Worm (Caenorhabditis elegans) whole organism, L1 larva: Measurements from ENCODE around the gene R11H6.4.

Source experiments
- C04F5.9 ChIP-seq: sonication (generic microtip); optimal IDR thresholded peaks from 2 replicates; lab custom pipeline; 2016; ENCODE audit warnings: missing genetic modification characterization, missing compliant biosample characterization
- aha-1 ChIP-seq: fragments of 150-350 bp; optimal IDR thresholded peaks from 2 replicates; lab custom pipeline; 2014; ENCODE audit warnings: missing biosample characterization, missing genetic modification characterization
- aly-2 ChIP-seq: fragments of 150-350 bp; optimal IDR thresholded peaks from 2 replicates; lab custom pipeline; 2014; ENCODE audit warnings: missing biosample characterization, missing genetic modification characterization
- blmp-1 ChIP-seq: fragments of 150-350 bp; optimal IDR thresholded peaks from 2 replicates; lab custom pipeline; 2014; ENCODE audit warnings: missing biosample characterization, missing genetic modification characterization
- ceh-63 ChIP-seq: fragments of 200-800 bp; sonication (Bioruptor generic); optimal IDR thresholded peaks from 2 replicates; lab custom pipeline; 2018; ENCODE audit warnings: mild to moderate bottlenecking, missing genetic modification characterization, missing compliant biosample characterization
- ceh-88 ChIP-seq: fragments of 200-800 bp; sonication (Bioruptor generic); IDR thresholded peaks from 2 replicates; pipeline ENCODE4 v1.3.6; 2022; ENCODE audit warnings: missing genetic modification characterization, missing compliant biosample characterization
- ceh-90 ChIP-seq: sonication (generic microtip); optimal IDR thresholded peaks from 2 replicates; lab custom pipeline; 2016; ENCODE audit warnings: missing genetic modification characterization, missing compliant biosample characterization
- dpl-1 ChIP-seq, 3 experiments: fragments of 150-350 bp in 2 of 3; sonication (generic microtip) in 1 of 3; optimal IDR thresholded peaks; 2 replicates each; lab custom pipeline; 2014 to 2017; ENCODE audit warnings: missing biosample characterization in 3 of 3, missing genetic modification characterization in 3 of 3, missing genetic modification reagents in 3 of 3
- efl-1 ChIP-seq, 4 experiments: fragments of 150-350 bp; optimal IDR thresholded peaks in 3 of 4; peaks in 1 of 4; 1 replicate in 1 of 4; 2 replicates in 3 of 4; lab custom pipeline; 2014; ENCODE audit warnings: missing biosample characterization in 2 of 4, missing genetic modification characterization in 2 of 4, missing genetic modification reagents in 2 of 4
- elt-2 ChIP-seq: sonication (generic microtip); optimal IDR thresholded peaks from 2 replicates; lab custom pipeline; 2016; ENCODE audit warnings: missing genetic modification characterization, mild to moderate bottlenecking, inconsistent platforms, missing compliant biosample characterization, missing genetic modification reagents
- elt-3 ChIP-seq, 6 experiments: fragments of 150-350 bp in 1 of 6; sonication (generic microtip); optimal IDR thresholded peaks; 2 replicates each; lab custom pipeline; 2017 to 2018; ENCODE audit warnings: missing biosample characterization in 6 of 6, missing genetic modification characterization in 6 of 6, inconsistent platforms in 1 of 6
- ets-5 ChIP-seq: fragments of 200-800 bp; sonication (Bioruptor generic); IDR thresholded peaks from 2 replicates; pipeline ENCODE4 v1.3.6; 2022; ENCODE audit warnings: missing genetic modification characterization, missing compliant biosample characterization
- fkh-10 ChIP-seq: sonication (generic microtip); optimal IDR thresholded peaks from 2 replicates; lab custom pipeline; 2017; ENCODE audit warnings: missing biosample characterization, missing genetic modification reagents, missing genetic modification characterization
- fos-1 ChIP-seq: fragments of 150-350 bp; optimal IDR thresholded peaks from 2 replicates; lab custom pipeline; 2014; ENCODE audit warnings: missing biosample characterization, missing genetic modification characterization
- hlh-4 ChIP-seq: sonication (generic microtip); optimal IDR thresholded peaks from 2 replicates; lab custom pipeline; 2016; ENCODE audit warnings: mild to moderate bottlenecking, missing genetic modification characterization, missing compliant biosample characterization
- irx-1 ChIP-seq: sonication (generic microtip); optimal IDR thresholded peaks from 2 replicates; lab custom pipeline; 2016; ENCODE audit warnings: missing genetic modification characterization, missing compliant biosample characterization
- isw-1 ChIP-seq: fragments of 200-800 bp; sonication (Bioruptor generic); IDR thresholded peaks from 2 replicates; pipeline ENCODE4 v1.3.6; 2022; ENCODE audit warnings: missing genetic modification characterization, missing compliant biosample characterization
- lin-14 ChIP-seq: fragments of 200-800 bp; sonication (Bioruptor generic); optimal IDR thresholded peaks from 2 replicates; lab custom pipeline; 2018; ENCODE audit warnings: mild to moderate bottlenecking, missing genetic modification characterization, moderate library complexity, missing compliant biosample characterization
- lin-15B ChIP-seq: fragments of 150-350 bp; sonication (generic microtip); optimal IDR thresholded peaks from 3 replicates; lab custom pipeline; 2014; ENCODE audit warnings: missing biosample characterization, missing genetic modification characterization
- lin-35 ChIP-seq, 2 experiments: fragments of 150-350 bp; optimal IDR thresholded peaks; 2 replicates each; lab custom pipeline; 2014; ENCODE audit warnings: missing biosample characterization in 2 of 2, missing genetic modification characterization in 2 of 2, missing genetic modification reagents in 2 of 2
- lsy-2 ChIP-seq, 2 experiments: fragments of 150-350 bp; optimal IDR thresholded peaks; 2 replicates each; lab custom pipeline; 2014; ENCODE audit warnings: missing biosample characterization in 2 of 2, missing genetic modification characterization in 2 of 2
- mdl-1 ChIP-seq, 2 experiments: fragments of 150-350 bp; optimal IDR thresholded peaks; 2 replicates each; lab custom pipeline; 2014 to 2017; ENCODE audit warnings: missing biosample characterization in 2 of 2, missing genetic modification characterization in 2 of 2, inconsistent platforms in 1 of 2
- nhr-19 ChIP-seq: fragments of 200-800 bp; sonication (Bioruptor generic); conservative IDR thresholded peaks from 2 replicates; pipeline ENCODE4 v1.3.6; 2022; ENCODE audit warnings: missing genetic modification characterization, missing compliant biosample characterization
- nhr-47 ChIP-seq: sonication (generic microtip); optimal IDR thresholded peaks from 2 replicates; lab custom pipeline; 2016; ENCODE audit warnings: mild to moderate bottlenecking, missing genetic modification characterization, moderate library complexity, missing compliant biosample characterization
- nhr-71 ChIP-seq: sonication (generic microtip); optimal IDR thresholded peaks from 2 replicates; lab custom pipeline; 2016; ENCODE audit warnings: mild to moderate bottlenecking, missing genetic modification characterization, moderate library complexity, missing compliant biosample characterization
- nhr-76 ChIP-seq: sonication (generic microtip); optimal IDR thresholded peaks from 2 replicates; lab custom pipeline; 2017; ENCODE audit warnings: missing biosample characterization, missing genetic modification characterization
- nhr-84 ChIP-seq: sonication (generic microtip); optimal IDR thresholded peaks from 2 replicates; lab custom pipeline; 2017; ENCODE audit warnings: missing biosample characterization, missing genetic modification characterization
- nhr-85 ChIP-seq: sonication (generic microtip); peaks from one replicate; lab custom pipeline; 2016; ENCODE audit warnings: missing genetic modification characterization, inconsistent platforms, missing compliant biosample characterization
- nhr-90 ChIP-seq: sonication (generic microtip); optimal IDR thresholded peaks from 2 replicates; lab custom pipeline; 2016; ENCODE audit warnings: mild to moderate bottlenecking, missing genetic modification characterization, missing compliant biosample characterization; ENCODE audit not compliant: poor library complexity
- pax-3 ChIP-seq: fragments of 200-800 bp; sonication (Bioruptor generic); optimal IDR thresholded peaks from 2 replicates; lab custom pipeline; 2018; ENCODE audit warnings: mild to moderate bottlenecking, missing genetic modification characterization, moderate library complexity, missing compliant biosample characterization
- skn-1 ChIP-seq: fragments of 150-350 bp; optimal IDR thresholded peaks from 2 replicates; lab custom pipeline; 2014; ENCODE audit warnings: missing biosample characterization, missing genetic modification characterization
- snpc-4 ChIP-seq: fragments of 150-350 bp; optimal IDR thresholded peaks from 2 replicates; lab custom pipeline; 2014; ENCODE audit warnings: missing biosample characterization, missing genetic modification characterization
- sox-4 ChIP-seq: sonication (generic microtip); optimal IDR thresholded peaks from 2 replicates; lab custom pipeline; 2016; ENCODE audit warnings: missing genetic modification characterization, missing compliant biosample characterization
- sptf-1 ChIP-seq: fragments of 150-350 bp; optimal IDR thresholded peaks from 2 replicates; lab custom pipeline; 2014; ENCODE audit warnings: missing biosample characterization, missing genetic modification characterization
- tbx-2 ChIP-seq: sonication (generic microtip); optimal IDR thresholded peaks from 2 replicates; lab custom pipeline; 2016; ENCODE audit warnings: missing genetic modification characterization, missing compliant biosample characterization
- unc-30 ChIP-seq: sonication (generic microtip); optimal IDR thresholded peaks from 2 replicates; lab custom pipeline; 2017; ENCODE audit warnings: missing biosample characterization, missing genetic modification characterization
- vab-15 ChIP-seq: sonication (generic microtip); optimal IDR thresholded peaks from 2 replicates; lab custom pipeline; 2017; ENCODE audit warnings: missing genotype, mild to moderate bottlenecking, missing genetic modification characterization, missing compliant biosample characterization
- xbp-1 ChIP-seq: sonication (generic microtip); optimal IDR thresholded peaks from 2 replicates; lab custom pipeline; 2016; ENCODE audit warnings: missing genetic modification characterization, missing compliant biosample characterization
- ztf-4 ChIP-seq: fragments of 150-350 bp; optimal IDR thresholded peaks from 2 replicates; lab custom pipeline; 2014; ENCODE audit warnings: missing biosample characterization, missing genetic modification characterization

R11H6.4 gene

DNA sequence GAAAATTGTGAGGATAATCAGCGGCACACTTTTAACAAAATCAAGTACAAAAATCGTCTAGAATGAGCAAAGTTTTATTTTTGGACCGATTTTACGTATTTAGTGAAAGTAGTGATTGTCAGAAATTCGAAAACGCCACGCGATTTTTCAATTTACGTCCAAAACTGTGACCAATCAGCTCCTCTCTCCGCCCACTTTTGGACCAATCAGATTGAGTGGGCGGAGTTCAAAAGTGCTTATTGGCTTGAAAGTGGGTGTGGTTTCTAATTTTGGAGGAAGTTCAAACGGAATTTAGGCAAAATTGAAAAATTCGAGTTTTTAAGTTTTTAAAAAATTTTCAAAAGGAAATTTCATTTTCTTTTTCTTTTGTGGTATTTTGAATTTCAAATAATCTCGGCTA is 4.7 kb downstream of the R11H6.4 start:
- TF ChIP-seq skn-1 (no peak), elt-2 (no peak), xbp-1 (no peak), unc-30 (tag; lab: Kevin White, UChicago) (no peak), snpc-4 (tag; lab: Kevin White, UChicago) (no peak), nhr-76 (tag; lab: Kevin White, UChicago) (no peak), lin-15B (tag; lab: Kevin White, UChicago) (no peak), nhr-85 (tag; lab: Kevin White, UChicago) (no peak), lin-35 (GFP tag; optimal IDR thresholded peaks at IDR 0.05; lab: Kevin White, UChicago) (no peak), ets-5 (GFP tag; lab: Robert Waterston, UW) (no peak), ceh-90 (no peak), sptf-1 (tag; lab: Kevin White, UChicago) (no peak), irx-1 (no peak), isw-1 (GFP tag; lab: Robert Waterston, UW) (no peak), ztf-4 (tag; lab: Kevin White, UChicago) (no peak), hlh-4 (no peak), ceh-63 (GFP tag; lab: Kevin White, UChicago) (no peak), sox-4 (tag; lab: Kevin White, UChicago) (no peak), lin-14 (GFP tag; lab: Kevin White, UChicago) (no peak)

DNA sequence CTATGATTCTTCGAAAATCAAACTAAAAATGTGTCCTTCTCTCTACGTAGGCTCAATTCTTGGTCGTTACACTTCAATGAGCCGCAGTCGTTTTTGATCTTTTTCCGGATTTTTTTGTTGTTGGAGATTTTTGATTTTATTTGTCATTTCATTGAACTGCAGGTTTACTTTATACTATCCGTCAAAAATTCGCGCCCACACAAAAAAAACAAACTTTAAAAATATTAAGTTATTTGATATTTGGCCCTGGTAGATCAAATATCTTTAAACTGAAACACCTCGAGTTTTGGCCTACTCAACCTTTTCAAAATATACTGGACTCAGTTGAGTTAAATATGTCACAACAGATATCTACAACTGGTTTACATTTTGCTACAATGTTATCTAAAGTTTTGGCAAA is 5.9 kb downstream of the R11H6.4 start:
- no peak for TF ChIP-seq vab-15 (tag; lab: Kevin White, UChicago)
- TF ChIP-seq nhr-47 (tag; lab: Kevin White, UChicago), result no peak
- TF ChIP-seq lsy-2 (tag; optimal IDR thresholded peaks at IDR 0.05; lab: Kevin White, UChicago), result no peak
- no peak for TF ChIP-seq snpc-4 (tag; lab: Kevin White, UChicago)
- no peak for TF ChIP-seq ceh-63 (GFP tag; lab: Kevin White, UChicago)
- no peak for TF ChIP-seq nhr-71 (tag; lab: Kevin White, UChicago)
- TF ChIP-seq elt-3 (tag; optimal IDR thresholded peaks at IDR 0.05; lab: Kevin White, UChicago), result no peak
- TF ChIP-seq pax-3, result no peak
- TF ChIP-seq nhr-90 (tag; lab: Kevin White, UChicago), result no peak
- no peak for TF ChIP-seq ceh-88 (GFP tag; lab: Robert Waterston, UW)
- TF ChIP-seq nhr-19 (GFP tag; lab: Robert Waterston, UW), result no peak
- no peak for TF ChIP-seq dpl-1 (GFP tag; optimal IDR thresholded peaks at IDR 0.05; lab: Kevin White, UChicago)
- no peak for TF ChIP-seq tbx-2
- no peak for TF ChIP-seq aly-2 (tag; lab: Kevin White, UChicago)
- no peak for TF ChIP-seq fos-1 (tag; lab: Kevin White, UChicago)
- no peak for TF ChIP-seq ets-5 (GFP tag; lab: Robert Waterston, UW)
- TF ChIP-seq sptf-1 (tag; lab: Kevin White, UChicago), result no peak
- no peak for TF ChIP-seq mdl-1 (tag; optimal IDR thresholded peaks at IDR 0.05; lab: Kevin White, UChicago)

DNA sequence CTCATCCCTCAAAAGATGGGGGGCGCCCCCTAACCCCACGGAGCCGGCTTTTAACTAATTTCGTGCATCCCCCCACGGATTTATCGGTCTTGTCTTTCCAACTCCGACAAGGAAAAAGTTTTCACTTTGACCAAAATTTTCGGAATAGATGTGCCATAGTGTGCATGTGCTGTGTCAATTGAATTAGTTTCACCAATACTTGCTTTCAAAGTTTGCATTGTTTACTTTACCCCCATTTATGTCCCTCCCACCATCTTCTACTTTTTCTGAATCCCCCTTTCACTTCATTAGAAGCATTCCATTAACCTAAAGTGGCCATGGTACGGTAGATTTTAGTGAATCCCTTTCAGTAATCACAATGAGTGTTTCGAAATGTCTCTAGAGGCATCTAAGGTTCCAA is 8.0 kb downstream of the R11H6.4 start:
- TF ChIP-seq lsy-2 (tag; optimal IDR thresholded peaks at IDR 0.05; lab: Kevin White, UChicago), result peak in 1 of 2 experiments; percentile 13
- no peak for TF ChIP-seq efl-1 (optimal IDR thresholded peaks at IDR 0.05; lab: Kevin White, UChicago)
- TF ChIP-seq efl-1 (GFP tag; optimal IDR thresholded peaks at IDR 0.05 in 1 of 2; lab: Kevin White, UChicago), result peak in 1 of 2 experiments; percentile 52
- no peak for TF ChIP-seq blmp-1 (tag; lab: Kevin White, UChicago)
- TF ChIP-seq ceh-90, result no peak
- peak; percentile 65 for TF ChIP-seq lin-14 (GFP tag; lab: Kevin White, UChicago)
- TF ChIP-seq aha-1 (tag; lab: Kevin White, UChicago), result no peak
- TF ChIP-seq ceh-63 (GFP tag; lab: Kevin White, UChicago), result no peak
- TF ChIP-seq C04F5.9, result no peak

DNA sequence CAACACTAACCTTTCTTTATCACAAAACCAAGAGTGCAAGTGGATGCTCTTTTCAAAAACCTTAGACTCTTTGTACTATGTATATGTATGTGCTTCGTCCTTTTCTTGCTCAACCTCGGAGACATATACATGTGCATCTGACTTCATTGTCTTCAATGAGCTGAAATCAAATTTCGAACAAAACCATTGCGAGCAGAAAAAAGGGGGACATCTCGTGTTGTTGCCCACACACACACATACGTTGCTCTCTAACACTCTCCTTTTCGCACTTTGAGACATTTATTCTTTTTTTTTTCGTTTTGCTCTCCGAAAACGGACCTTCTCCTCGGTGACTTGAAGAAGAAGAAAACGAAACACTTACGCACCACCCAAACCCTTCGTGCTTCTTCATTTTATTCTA is 10.6 kb downstream of the R11H6.4 start:
- peak; percentile 80 for TF ChIP-seq fkh-10 (GFP tag; lab: Kevin White, UChicago)
- TF ChIP-seq lin-14 (GFP tag; lab: Kevin White, UChicago), result peak; percentile 53
- no peak for TF ChIP-seq nhr-84 (tag; lab: Kevin White, UChicago)
